Worm (Caenorhabditis elegans): Measurements from ENCODE around the gene pph-1.

Gene pph-1

ce11 chrV:10724472-10724871 lies 22.1 kb downstream of the pph-1 start:
- TF ChIP-seq klf-2 (GFP tag; conservative IDR thresholded peaks at IDR 0.05), result no peak
- no peak for TF ChIP-seq ztf-29 (GFP tag; IDR thresholded peaks at IDR 0.05)
- no peak for TF ChIP-seq ref-1 (GFP tag; conservative IDR thresholded peaks at IDR 0.05)
- no peak for TF ChIP-seq ztf-23 (GFP tag; IDR thresholded peaks at IDR 0.05)

ce11 chrV:10725424-10725951 lies 23.1 kb downstream of the pph-1 start:
- TF ChIP-seq klf-2 (GFP tag; conservative IDR thresholded peaks at IDR 0.05) (no peak), T22C8.4 (GFP tag; IDR thresholded peaks at IDR 0.05) (no peak), ztf-29 (GFP tag; IDR thresholded peaks at IDR 0.05) (no peak), ref-1 (GFP tag; conservative IDR thresholded peaks at IDR 0.05) (no peak), tab-1 (GFP tag; IDR thresholded peaks at IDR 0.05) (no peak), cog-1 (tag; optimal IDR thresholded peaks at IDR 0.05) (no peak), ztf-23 (GFP tag; IDR thresholded peaks at IDR 0.05) (no peak), med-1 (GFP tag; optimal IDR thresholded peaks at IDR 0.05; ENCODE audit: insufficient read depth) (no peak), flt-1 (GFP tag; IDR thresholded peaks at IDR 0.05) (no peak)

- no peak for TF ChIP-seq ztf-29 (GFP tag; IDR thresholded peaks at IDR 0.05)
- no peak for TF ChIP-seq cog-1 (tag; optimal IDR thresholded peaks at IDR 0.05)
- no peak for TF ChIP-seq ref-1 (GFP tag; conservative IDR thresholded peaks at IDR 0.05)
- no peak for TF ChIP-seq T22C8.4 (GFP tag; IDR thresholded peaks at IDR 0.05)
- TF ChIP-seq klf-2 (GFP tag; conservative IDR thresholded peaks at IDR 0.05), result no peak
- TF ChIP-seq med-1 (GFP tag; optimal IDR thresholded peaks at IDR 0.05; ENCODE audit: insufficient read depth), result no peak
- no peak for TF ChIP-seq tab-1 (GFP tag; IDR thresholded peaks at IDR 0.05)
- TF ChIP-seq ztf-23 (GFP tag; IDR thresholded peaks at IDR 0.05), result no peak
- no peak for TF ChIP-seq flt-1 (GFP tag; IDR thresholded peaks at IDR 0.05)
Measured at ce11 chrV:10726691-10727090, 24.3 kb downstream of the pph-1 start.

- no peak for TF ChIP-seq klf-2 (GFP tag; conservative IDR thresholded peaks at IDR 0.05)
- no peak for TF ChIP-seq tab-1 (GFP tag; IDR thresholded peaks at IDR 0.05)
- no peak for TF ChIP-seq ztf-29 (GFP tag; IDR thresholded peaks at IDR 0.05)
- no peak for TF ChIP-seq T22C8.4 (GFP tag; IDR thresholded peaks at IDR 0.05)
- no peak for TF ChIP-seq ztf-23 (GFP tag; IDR thresholded peaks at IDR 0.05)
Measured at ce11 chrV:10727651-10728050, 25.3 kb downstream of the pph-1 start.

ce11 chrV:10729456-10729904 lies 27.1 kb downstream of the pph-1 start:
- TF ChIP-seq flt-1 (GFP tag; IDR thresholded peaks at IDR 0.05) (no peak), ztf-23 (GFP tag; IDR thresholded peaks at IDR 0.05) (no peak), klf-2 (GFP tag; conservative IDR thresholded peaks at IDR 0.05) (no peak), ztf-29 (GFP tag; IDR thresholded peaks at IDR 0.05) (no peak), ref-1 (GFP tag; conservative IDR thresholded peaks at IDR 0.05) (no peak), tab-1 (GFP tag; IDR thresholded peaks at IDR 0.05) (no peak), T22C8.4 (GFP tag; IDR thresholded peaks at IDR 0.05) (no peak), med-1 (GFP tag; optimal IDR thresholded peaks at IDR 0.05; ENCODE audit: insufficient read depth) (no peak), cog-1 (tag; optimal IDR thresholded peaks at IDR 0.05) (no peak)

ce11 chrV:10730824-10731416 lies 28.6 kb downstream of the pph-1 start:
- no peak for TF ChIP-seq ref-1 (GFP tag; conservative IDR thresholded peaks at IDR 0.05)
- no peak for TF ChIP-seq cog-1 (tag; optimal IDR thresholded peaks at IDR 0.05)
- no peak for TF ChIP-seq ztf-29 (GFP tag; IDR thresholded peaks at IDR 0.05)
- TF ChIP-seq klf-2 (GFP tag; conservative IDR thresholded peaks at IDR 0.05), result no peak
- TF ChIP-seq T22C8.4 (GFP tag; IDR thresholded peaks at IDR 0.05), result no peak
- no peak for TF ChIP-seq tab-1 (GFP tag; IDR thresholded peaks at IDR 0.05)
- TF ChIP-seq ztf-23 (GFP tag; IDR thresholded peaks at IDR 0.05), result no peak
- no peak for TF ChIP-seq med-1 (GFP tag; optimal IDR thresholded peaks at IDR 0.05; ENCODE audit: insufficient read depth)
- no peak for TF ChIP-seq flt-1 (GFP tag; IDR thresholded peaks at IDR 0.05)

- TF ChIP-seq klf-2 (GFP tag; conservative IDR thresholded peaks at IDR 0.05), result no peak
- no peak for TF ChIP-seq ztf-23 (GFP tag; IDR thresholded peaks at IDR 0.05)
- no peak for TF ChIP-seq T22C8.4 (GFP tag; IDR thresholded peaks at IDR 0.05)
- TF ChIP-seq cog-1 (tag; optimal IDR thresholded peaks at IDR 0.05), result no peak
- no peak for TF ChIP-seq med-1 (GFP tag; optimal IDR thresholded peaks at IDR 0.05; ENCODE audit: insufficient read depth)
- no peak for TF ChIP-seq ztf-29 (GFP tag; IDR thresholded peaks at IDR 0.05)
- no peak for TF ChIP-seq flt-1 (GFP tag; IDR thresholded peaks at IDR 0.05)
- no peak for TF ChIP-seq tab-1 (GFP tag; IDR thresholded peaks at IDR 0.05)
- no peak for TF ChIP-seq ref-1 (GFP tag; conservative IDR thresholded peaks at IDR 0.05)
Measured at ce11 chrV:10731989-10732472, 29.7 kb downstream of the pph-1 start, which contains the start of gene T28B11.1. Gene T28B11.1 (minus strand): TSS chrV:10732422.

ce11 chrV:10736756-10737155 lies 34.4 kb downstream of the pph-1 start, which contains the start of the genes mre-11 and wdr-5.3:
Gene mre-11 (minus strand): TSS chrV:10736868.
Gene wdr-5.3 (plus strand): TSS chrV:10737116.
- TF ChIP-seq med-1 (GFP tag; optimal IDR thresholded peaks at IDR 0.05; ENCODE audit: insufficient read depth) (no peak), ref-1 (GFP tag; conservative IDR thresholded peaks at IDR 0.05) (no peak), cog-1 (tag; optimal IDR thresholded peaks at IDR 0.05) (no peak), ztf-29 (GFP tag; IDR thresholded peaks at IDR 0.05) (no peak), tab-1 (GFP tag; IDR thresholded peaks at IDR 0.05) (no peak), klf-2 (GFP tag; conservative IDR thresholded peaks at IDR 0.05) (no peak), T22C8.4 (GFP tag; IDR thresholded peaks at IDR 0.05) (no peak), ztf-23 (GFP tag; IDR thresholded peaks at IDR 0.05) (no peak), flt-1 (GFP tag; IDR thresholded peaks at IDR 0.05) (no peak)

ce11 chrV:10741357-10741756 lies 39.0 kb downstream of the pph-1 start, which contains the start of gene ZC302.3:
Gene ZC302.3 (minus strand): TSS chrV:10741457.
- no peak for TF ChIP-seq cog-1 (tag; optimal IDR thresholded peaks at IDR 0.05)
- no peak for TF ChIP-seq ztf-23 (GFP tag; IDR thresholded peaks at IDR 0.05)
- TF ChIP-seq T22C8.4 (GFP tag; IDR thresholded peaks at IDR 0.05), result no peak
- no peak for TF ChIP-seq ztf-29 (GFP tag; IDR thresholded peaks at IDR 0.05)
- no peak for TF ChIP-seq ref-1 (GFP tag; conservative IDR thresholded peaks at IDR 0.05)
- no peak for TF ChIP-seq med-1 (GFP tag; optimal IDR thresholded peaks at IDR 0.05; ENCODE audit: insufficient read depth)

Data from whole organism, midembryonic.